Fruit fly (Drosophila melanogaster): Measurements from ENCODE around the gene side-II.

DNA sequence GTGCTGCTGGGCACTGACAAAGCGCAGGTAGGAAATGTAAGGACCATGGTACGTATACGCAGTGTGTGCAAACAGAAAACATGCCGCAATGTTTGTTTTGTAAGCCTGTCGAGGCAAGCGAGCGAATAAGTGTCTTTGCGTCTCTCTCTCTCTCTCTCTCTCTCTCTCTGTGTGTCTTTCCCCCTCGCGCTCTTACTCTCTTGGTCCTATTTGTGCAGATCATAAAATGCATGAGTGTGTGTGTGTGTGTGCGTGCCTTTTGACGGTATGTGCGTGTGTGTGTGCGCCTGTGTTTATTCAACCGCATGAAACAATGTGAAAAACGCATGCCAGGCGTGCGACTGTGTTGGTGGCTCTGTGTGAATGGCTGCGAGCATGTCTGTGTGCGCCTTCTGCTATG, 41.4 kb upstream of the side-II start:
- TF ChIP-seq OdsH (GFP tag; optimal IDR thresholded peaks at IDR 0.05) (no peak), CG3032 (tag; optimal IDR thresholded peaks at IDR 0.05) (no peak), CG32006 (GFP tag; optimal IDR thresholded peaks at IDR 0.05) (no peak), Met (GFP tag; optimal IDR thresholded peaks at IDR 0.05) (no peak), fkh (GFP tag; optimal IDR thresholded peaks at IDR 0.05) (no peak), CG11762 (GFP tag; optimal IDR thresholded peaks at IDR 0.05; ENCODE audit: insufficient read depth) (no peak), CG16779 (tag; optimal IDR thresholded peaks at IDR 0.05) (no peak), CG8319 (GFP tag; optimal IDR thresholded peaks at IDR 0.05) (no peak), Eip75B (GFP tag; optimal IDR thresholded peaks at IDR 0.05) (no peak), lz (GFP tag; optimal IDR thresholded peaks at IDR 0.05) (no peak), CG10631 (GFP tag; optimal IDR thresholded peaks at IDR 0.05) (no peak), Gug (GFP tag; IDR thresholded peaks at IDR 0.05) (no peak), Ets96B (tag; optimal IDR thresholded peaks at IDR 0.05) (no peak)

Measured in whole organism, prepupa.